Worm (Caenorhabditis elegans): ENCODE data around the gene F26F12.3.

DNA sequence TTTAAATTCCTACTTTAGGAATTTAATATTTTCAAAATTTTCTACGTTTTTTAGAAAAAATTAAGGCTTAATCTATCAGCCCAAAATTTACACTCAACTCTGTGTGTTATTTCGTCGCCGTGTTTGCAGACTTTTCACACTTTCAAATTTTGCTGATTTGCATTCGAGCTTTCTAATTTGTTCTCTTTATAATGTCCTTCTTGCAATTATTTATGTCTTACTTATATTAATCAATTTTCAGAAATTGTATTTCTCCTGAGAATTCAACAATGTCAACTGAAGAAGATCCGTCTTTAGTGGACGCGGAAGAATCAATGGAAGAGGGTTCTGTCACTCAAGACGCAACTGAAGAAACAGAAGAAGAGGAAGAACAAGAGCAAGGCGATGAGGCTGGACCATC, 18.9 kb downstream of the F26F12.3 start, which contains the start of gene let-418:
- no peak for TF ChIP-seq flt-1 (GFP tag; IDR thresholded peaks at IDR 0.05)
- no peak for TF ChIP-seq ref-1 (GFP tag; conservative IDR thresholded peaks at IDR 0.05)
- TF ChIP-seq med-1 (GFP tag; optimal IDR thresholded peaks at IDR 0.05; ENCODE audit: insufficient read depth) = no peak
- TF ChIP-seq cog-1 (tag; optimal IDR thresholded peaks at IDR 0.05) = no peak
- no peak for TF ChIP-seq ztf-29 (GFP tag; IDR thresholded peaks at IDR 0.05)
- TF ChIP-seq T22C8.4 (GFP tag; IDR thresholded peaks at IDR 0.05) = no peak
